Worm (Caenorhabditis elegans): ENCODE measurements around the gene sdz-18.

The sdz-18 gene

ce11 chrII:1657202-1657601, 49.1 kb downstream of the sdz-18 start, which contains the start of gene ZC204.12:
TSS of gene ZC204.12 (minus strand) at chrII:1657302.
- TF ChIP-seq nhr-12 (tag; optimal IDR thresholded peaks at IDR 0.05) (no peak), nhr-11 (tag; optimal IDR thresholded peaks at IDR 0.05) (no peak), snpc-4 (tag; optimal IDR thresholded peaks at IDR 0.05) (no peak), egl-27 (tag; optimal IDR thresholded peaks at IDR 0.05) (no peak)

ce11 chrII:1654917-1655316, 51.4 kb downstream of the sdz-18 start, which contains the start of gene btb-12:
TSS of gene btb-12 (plus strand) at chrII:1655217.
- TF ChIP-seq tbx-2 (tag; optimal IDR thresholded peaks at IDR 0.05) (no peak), lsy-12 (tag; optimal IDR thresholded peaks at IDR 0.05) (no peak), nhr-77 (tag; optimal IDR thresholded peaks at IDR 0.05) (no peak), mdl-1 (tag; optimal IDR thresholded peaks at IDR 0.05) (no peak), unc-39 (tag; optimal IDR thresholded peaks at IDR 0.05) (no peak), fos-1 (tag; optimal IDR thresholded peaks at IDR 0.05) (no peak), fkh-2 (tag; optimal IDR thresholded peaks at IDR 0.05) (no peak), ztf-4 (tag; optimal IDR thresholded peaks at IDR 0.05) (no peak), nhr-43 (tag; optimal IDR thresholded peaks at IDR 0.05; ENCODE audit: poor library complexity, severe bottlenecking) (no peak), ceh-82 (tag; optimal IDR thresholded peaks at IDR 0.05) (no peak), lin-15B (tag; optimal IDR thresholded peaks at IDR 0.05) (no peak), elt-3 (tag; optimal IDR thresholded peaks at IDR 0.05) (no peak), nfya-1 (tag; optimal IDR thresholded peaks at IDR 0.05; ENCODE audit: insufficient read depth) (no peak)
